Worm (Caenorhabditis elegans): Measurements from ENCODE around the gene C49C8.8.

DNA sequence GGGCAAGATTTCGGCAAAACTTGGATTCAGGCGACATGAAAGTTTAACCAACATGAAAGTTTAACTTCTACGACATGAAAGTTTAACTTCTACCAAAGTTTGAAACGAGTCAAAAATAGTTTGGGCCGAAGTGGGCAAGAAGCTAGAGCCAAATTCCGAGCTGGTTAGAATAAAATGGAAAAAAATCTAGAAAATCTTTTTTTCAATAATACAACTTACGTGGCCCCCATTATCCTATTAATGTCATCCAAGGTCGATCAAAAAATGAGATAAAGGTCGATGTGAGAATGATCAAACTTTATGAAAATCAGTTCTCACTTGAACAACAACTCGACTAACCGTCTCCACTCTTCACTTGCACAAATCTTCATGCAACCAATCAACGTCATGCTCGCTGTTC, 25.4 kb downstream of the C49C8.8 start, which contains the start of gene F08B4.8:
- TF ChIP-seq him-1 (tag; optimal IDR thresholded peaks at IDR 0.05) (no peak), W03F9.2 (tag; optimal IDR thresholded peaks at IDR 0.05) (no peak), dao-5 (tag; optimal IDR thresholded peaks at IDR 0.05) (no peak)
